Worm (Caenorhabditis elegans) whole organism, young adult: Measurements from ENCODE around the gene tbcc-1.
A peak's percentile ranks its signal among the peaks of the same experiment; 100 is the strongest.

Experiments
- B0035.1 ChIP-seq: sonication (generic microtip); optimal IDR thresholded peaks from 2 replicates; lab custom pipeline; 2016; ENCODE audit warnings: missing genetic modification characterization, mild to moderate bottlenecking, missing compliant biosample characterization, missing genotype, missing genetic modification reagents
- B0261.1 ChIP-seq: sonication (generic microtip); optimal IDR thresholded peaks from 2 replicates; lab custom pipeline; 2016; ENCODE audit warnings: mild to moderate bottlenecking, missing genetic modification characterization, moderate library complexity, missing compliant biosample characterization
- C06A6.2 ChIP-seq: fragments of 200-800 bp; sonication (Bioruptor generic); conservative IDR thresholded peaks from 2 replicates; pipeline ENCODE4 v1.3.6; 2022; ENCODE audit warnings: missing genetic modification characterization, missing compliant biosample characterization
- C17E4.6 ChIP-seq: fragments of 200-800 bp; sonication (Bioruptor generic); IDR thresholded peaks from 2 replicates; pipeline ENCODE4 v1.3.6; 2022; ENCODE audit warnings: missing genetic modification reagents, missing genetic modification characterization, missing compliant biosample characterization
- F10E7.11 ChIP-seq: sonication (generic microtip); optimal IDR thresholded peaks from 2 replicates; lab custom pipeline; 2017; ENCODE audit warnings: mild to moderate bottlenecking, missing genetic modification characterization, moderate library complexity, missing compliant biosample characterization
- F22D6.2 ChIP-seq: sonication (generic microtip); optimal IDR thresholded peaks from 2 replicates; lab custom pipeline; 2016; ENCODE audit warnings: mild to moderate bottlenecking, missing genetic modification characterization, missing compliant biosample characterization
- F57C9.4 ChIP-seq: sonication (generic microtip); optimal IDR thresholded peaks from 2 replicates; lab custom pipeline; 2017; ENCODE audit warnings: mild to moderate bottlenecking, missing genetic modification characterization, missing compliant biosample characterization
- K11D2.4 ChIP-seq: fragments of 200-800 bp; sonication (Bioruptor generic); IDR thresholded peaks from 2 replicates; pipeline ENCODE4 v1.3.6; 2022; ENCODE audit warnings: missing genetic modification reagents, missing genetic modification characterization, missing compliant biosample characterization
- T26A5.8 ChIP-seq: sonication (generic microtip); optimal IDR thresholded peaks from 2 replicates; lab custom pipeline; 2016; ENCODE audit warnings: missing genetic modification characterization, missing compliant biosample characterization
- Y53G8AR.9 ChIP-seq: fragments of 200-800 bp; sonication (Bioruptor generic); conservative IDR thresholded peaks from 2 replicates; pipeline ENCODE4 v1.3.6; 2022; ENCODE audit warnings: missing genetic modification reagents, missing genetic modification characterization, missing compliant biosample characterization
- Y79H2A.3 ChIP-seq: fragments of 200-800 bp; sonication (Bioruptor generic); conservative IDR thresholded peaks from 2 replicates; pipeline ENCODE4 v1.3.6; 2022; ENCODE audit warnings: missing genetic modification reagents, missing genetic modification characterization, missing compliant biosample characterization
- Y95B8A.8 ChIP-seq: fragments of 200-800 bp; sonication (Bioruptor generic); IDR thresholded peaks from 2 replicates; pipeline ENCODE4 v1.3.6; 2022; ENCODE audit warnings: missing genetic modification reagents, missing genetic modification characterization, missing compliant biosample characterization
- akir-1 ChIP-seq: fragments of 200-800 bp; sonication (Bioruptor generic); optimal IDR thresholded peaks from 2 replicates; lab custom pipeline; 2018; ENCODE audit warnings: mild to moderate bottlenecking, missing genetic modification characterization, moderate library complexity, missing compliant biosample characterization
- ama-1 ChIP-seq, 3 experiments: fragments of 150-350 bp in 1 of 3; sonication (generic microtip) in 2 of 3; optimal IDR thresholded peaks; 2 replicates each; lab custom pipeline; 2014 to 2018; ENCODE audit warnings: missing biosample characterization in 2 of 3, missing genetic modification characterization in 2 of 3, missing genetic modification reagents in 2 of 3
- aptf-2 ChIP-seq: fragments of 200-800 bp; sonication (Bioruptor generic); conservative IDR thresholded peaks from 2 replicates; pipeline ENCODE4 v1.3.6; 2022; ENCODE audit warnings: missing genetic modification reagents, missing genetic modification characterization, missing compliant biosample characterization
- atf-7 ChIP-seq: sonication (generic microtip); optimal IDR thresholded peaks from 2 replicates; lab custom pipeline; 2017; ENCODE audit warnings: mild to moderate bottlenecking, missing genetic modification characterization, missing compliant biosample characterization
- attf-3 ChIP-seq: fragments of 200-800 bp; sonication (Bioruptor generic); conservative IDR thresholded peaks from 2 replicates; pipeline ENCODE4 v1.3.6; 2022; ENCODE audit warnings: missing genetic modification reagents, missing genetic modification characterization, missing compliant biosample characterization
- cebp-1 ChIP-seq, 2 experiments: fragments of 200-800 bp in 1 of 2; sonication (Bioruptor generic) in 1 of 2; sonication (generic microtip) in 1 of 2; IDR thresholded peaks in 1 of 2; optimal IDR thresholded peaks in 1 of 2; 2 replicates each; pipeline versions ENCODE4 v1.3.6 to Lab custom; 2017 to 2022; ENCODE audit warnings: missing compliant biosample characterization in 2 of 2, missing genetic modification characterization in 2 of 2, mild to moderate bottlenecking in 1 of 2, missing genetic modification reagents in 1 of 2, moderate library complexity in 1 of 2
- cebp-2 ChIP-seq: fragments of 200-800 bp; sonication (Bioruptor generic); IDR thresholded peaks from 2 replicates; pipeline ENCODE4 v1.3.6; 2022; ENCODE audit warnings: missing genetic modification characterization, missing compliant biosample characterization
- ceh-58 ChIP-seq: fragments of 200-800 bp; sonication (Bioruptor generic); IDR thresholded peaks from 2 replicates; pipeline ENCODE4 v1.3.6; 2022; ENCODE audit warnings: missing genetic modification characterization, missing compliant biosample characterization
- ceh-79 ChIP-seq: sonication (generic microtip); optimal IDR thresholded peaks from 2 replicates; lab custom pipeline; 2017; ENCODE audit warnings: mild to moderate bottlenecking, missing genetic modification characterization, missing compliant biosample characterization
- dox-1 ChIP-seq: fragments of 200-800 bp; sonication (Bioruptor generic); IDR thresholded peaks from 2 replicates; pipeline ENCODE4 v1.3.6; 2022; ENCODE audit warnings: missing genetic modification reagents, missing genetic modification characterization, missing compliant biosample characterization
- egrh-3 ChIP-seq: fragments of 200-800 bp; sonication (Bioruptor generic); IDR thresholded peaks from 2 replicates; pipeline ENCODE4 v1.3.6; 2022; ENCODE audit warnings: missing genetic modification reagents, missing genetic modification characterization, missing compliant biosample characterization
- ekl-4 ChIP-seq: fragments of 200-800 bp; sonication (Bioruptor generic); IDR thresholded peaks from 2 replicates; pipeline ENCODE4 v1.3.6; 2022; ENCODE audit warnings: missing genetic modification reagents, missing genetic modification characterization, missing compliant biosample characterization
- hlh-12 ChIP-seq: sonication (generic microtip); optimal IDR thresholded peaks from 2 replicates; lab custom pipeline; 2016; ENCODE audit warnings: missing genetic modification characterization, missing compliant biosample characterization
- lsy-27 ChIP-seq: sonication (generic microtip); optimal IDR thresholded peaks from 2 replicates; lab custom pipeline; 2017; ENCODE audit warnings: missing genetic modification characterization, mild to moderate bottlenecking, missing compliant biosample characterization, antibody characterized with exemption, missing genotype, borderline replicate concordance; ENCODE audit not compliant: insufficient read depth
- madf-10 ChIP-seq: sonication (generic microtip); optimal IDR thresholded peaks from 2 replicates; lab custom pipeline; 2016; ENCODE audit warnings: mild to moderate bottlenecking, missing genetic modification characterization, missing compliant biosample characterization
- madf-3 ChIP-seq: fragments of 200-800 bp; sonication (Bioruptor generic); IDR thresholded peaks from 2 replicates; pipeline ENCODE4 v1.3.6; 2022; ENCODE audit warnings: missing genetic modification reagents, missing genetic modification characterization, missing compliant biosample characterization
- madf-8 ChIP-seq: fragments of 200-800 bp; sonication (Bioruptor generic); conservative IDR thresholded peaks from 2 replicates; pipeline ENCODE4 v1.3.6; 2022; ENCODE audit warnings: missing genetic modification reagents, missing genetic modification characterization, missing compliant biosample characterization
- mcd-1 ChIP-seq: fragments of 200-800 bp; sonication (Bioruptor generic); IDR thresholded peaks from 2 replicates; pipeline ENCODE4 v1.3.6; 2022; ENCODE audit warnings: missing genetic modification reagents, missing genetic modification characterization, missing compliant biosample characterization
- nhr-80 ChIP-seq: sonication (generic microtip); optimal IDR thresholded peaks from 2 replicates; lab custom pipeline; 2016; ENCODE audit warnings: missing genetic modification characterization, missing compliant biosample characterization
- pha-4 ChIP-seq: fragments of 150-350 bp; sonication (generic microtip); optimal IDR thresholded peaks from 2 replicates; lab custom pipeline; 2014; ENCODE audit warnings: missing biosample characterization, missing genetic modification reagents, missing genetic modification characterization
- rcor-1 ChIP-seq: fragments of 200-800 bp; sonication (Bioruptor generic); IDR thresholded peaks from 2 replicates; pipeline ENCODE4 v1.3.6; 2022; ENCODE audit warnings: missing genetic modification reagents, missing genetic modification characterization, missing compliant biosample characterization
- rec-8 ChIP-seq, 2 experiments: sonication (generic microtip); optimal IDR thresholded peaks; 2 replicates each; lab custom pipeline; 2016; ENCODE audit warnings: mild to moderate bottlenecking in 2 of 2, missing genetic modification characterization in 2 of 2, missing genetic modification reagents in 2 of 2, missing genotype in 2 of 2, missing biosample characterization in 1 of 2, missing compliant biosample characterization in 1 of 2, moderate library complexity in 1 of 2
- snpc-1.1 ChIP-seq: sonication (generic microtip); optimal IDR thresholded peaks from 2 replicates; lab custom pipeline; 2017; ENCODE audit warnings: missing genetic modification characterization, mild to moderate bottlenecking, missing compliant biosample characterization, antibody characterized with exemption, moderate library complexity, missing genotype, missing genetic modification reagents; ENCODE audit not compliant: insufficient read depth
- snpc-1.3 ChIP-seq: sonication (generic microtip); optimal IDR thresholded peaks from 2 replicates; lab custom pipeline; 2017; ENCODE audit warnings: missing genetic modification characterization, mild to moderate bottlenecking, missing compliant biosample characterization, antibody characterized with exemption, moderate library complexity, missing genotype, missing genetic modification reagents; ENCODE audit not compliant: insufficient read depth
- tbx-9 ChIP-seq: sonication (generic microtip); optimal IDR thresholded peaks from 2 replicates; lab custom pipeline; 2016; ENCODE audit warnings: borderline replicate concordance, missing genetic modification characterization, inconsistent platforms, missing compliant biosample characterization
- tlf-1 ChIP-seq: fragments of 200-800 bp; sonication (Bioruptor generic); optimal IDR thresholded peaks from 2 replicates; lab custom pipeline; 2018; ENCODE audit warnings: mild to moderate bottlenecking, missing genetic modification characterization, missing compliant biosample characterization
- zim-3 ChIP-seq: sonication (generic microtip); optimal IDR thresholded peaks from 2 replicates; lab custom pipeline; 2017; ENCODE audit warnings: mild to moderate bottlenecking, missing genetic modification characterization, moderate library complexity, missing compliant biosample characterization
- ztf-18 ChIP-seq: sonication (generic microtip); optimal IDR thresholded peaks from 2 replicates; lab custom pipeline; 2016; ENCODE audit warnings: missing genotype, mild to moderate bottlenecking, missing genetic modification characterization, missing compliant biosample characterization
- ztf-22 ChIP-seq: fragments of 200-800 bp; sonication (Bioruptor generic); optimal IDR thresholded peaks from 2 replicates; lab custom pipeline; 2018; ENCODE audit warnings: mild to moderate bottlenecking, missing genetic modification characterization, moderate library complexity, missing compliant biosample characterization
- ztf-26 ChIP-seq: sonication (generic microtip); optimal IDR thresholded peaks from 2 replicates; lab custom pipeline; 2017; ENCODE audit warnings: missing genetic modification characterization, missing compliant biosample characterization
- ztf-3 ChIP-seq: fragments of 200-800 bp; sonication (Bioruptor generic); optimal IDR thresholded peaks from 2 replicates; lab custom pipeline; 2018; ENCODE audit warnings: mild to moderate bottlenecking, missing genetic modification characterization, missing compliant biosample characterization
- ztf-6 ChIP-seq: fragments of 200-800 bp; sonication (Bioruptor generic); IDR thresholded peaks from 2 replicates; pipeline ENCODE4 v1.3.6; 2022; ENCODE audit warnings: missing genetic modification reagents, missing genetic modification characterization, missing compliant biosample characterization

The tbcc-1 gene

DNA sequence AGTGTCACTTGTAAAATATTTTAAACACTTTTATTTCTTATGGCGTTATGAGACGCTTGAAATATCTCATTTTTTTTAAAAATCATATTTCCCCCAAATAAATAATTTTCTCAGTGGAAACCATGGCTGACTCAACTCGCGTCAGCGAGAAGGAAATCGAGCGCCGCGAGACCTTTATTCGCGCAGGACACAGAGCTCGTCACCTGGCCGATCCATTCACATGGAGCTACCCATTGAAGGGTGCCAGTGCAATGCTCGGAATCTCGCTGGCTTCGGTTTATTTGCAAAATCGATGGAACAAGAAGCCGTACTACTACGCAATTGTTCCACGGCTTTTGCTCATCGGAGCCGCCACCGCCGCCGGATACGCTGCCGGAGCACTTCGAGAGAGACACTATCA lies 1.5 kb upstream of the tbcc-1 start, which contains the start of gene nduc-2 (continued):
- no peak for TF ChIP-seq snpc-1.1 (tag; lab: Kevin White, UChicago)
- peak; percentile 22; the same call in 1 of the 2 replicates for TF ChIP-seq dox-1 (GFP tag; lab: Robert Waterston, UW)
- TF ChIP-seq F57C9.4 (tag; lab: Kevin White, UChicago): no peak
- TF ChIP-seq cebp-2: no peak
- TF ChIP-seq madf-8 (GFP tag; lab: Robert Waterston, UW): no peak
- no peak for TF ChIP-seq ztf-3
- TF ChIP-seq aptf-2 (GFP tag; lab: Robert Waterston, UW): no peak
- TF ChIP-seq ama-1 (optimal IDR thresholded peaks at IDR 0.05; lab: Kevin White, UChicago): peak; percentile 26
- TF ChIP-seq ama-1 (GFP tag; optimal IDR thresholded peaks at IDR 0.05; lab: Kevin White, UChicago): no peak
- no peak for TF ChIP-seq akir-1
- TF ChIP-seq B0261.1 (tag; lab: Kevin White, UChicago): no peak
- TF ChIP-seq nhr-80 (tag; lab: Kevin White, UChicago): no peak
- no peak for TF ChIP-seq hlh-12
- no peak for TF ChIP-seq tlf-1 (GFP tag; lab: Kevin White, UChicago)
- TF ChIP-seq ekl-4 (GFP tag; lab: Robert Waterston, UW): peak; percentile 43; the same call in 1 of the 2 replicates
- TF ChIP-seq ztf-26 (tag; lab: Kevin White, UChicago): no peak
- TF ChIP-seq ceh-79: no peak
- no peak for TF ChIP-seq ztf-22
- no peak for TF ChIP-seq atf-7 (tag; lab: Kevin White, UChicago)
- no peak for TF ChIP-seq madf-10 (tag; lab: Kevin White, UChicago)
- no peak for TF ChIP-seq B0035.1 (tag; lab: Kevin White, UChicago)
- TF ChIP-seq T26A5.8 (tag; lab: Kevin White, UChicago): no peak
- no peak for TF ChIP-seq tbx-9 (tag; lab: Kevin White, UChicago)
- no peak for TF ChIP-seq K11D2.4 (GFP tag; lab: Robert Waterston, UW)
- no peak for TF ChIP-seq cebp-1 (GFP tag; IDR thresholded peaks at IDR 0.05; lab: Robert Waterston, UW)
- TF ChIP-seq cebp-1 (tag; optimal IDR thresholded peaks at IDR 0.05; lab: Kevin White, UChicago): no peak
- peak; percentile 69 for TF ChIP-seq mcd-1 (GFP tag; lab: Robert Waterston, UW)
- TF ChIP-seq snpc-1.3 (tag; lab: Kevin White, UChicago): no peak
- TF ChIP-seq F22D6.2 (tag; lab: Kevin White, UChicago): no peak
- TF ChIP-seq ztf-18: no peak
- 0 out of 2 replicates have a peak, but pooled peaks have one; percentile 9 for TF ChIP-seq ceh-58 (GFP tag; lab: Robert Waterston, UW)
- 0 out of 2 replicates have a peak, but pooled peaks have one; percentile 15 for TF ChIP-seq C17E4.6 (GFP tag; lab: Robert Waterston, UW)
- no peak for TF ChIP-seq rcor-1 (GFP tag; lab: Robert Waterston, UW)
- no peak for TF ChIP-seq C06A6.2 (GFP tag; lab: Robert Waterston, UW)
- TF ChIP-seq egrh-3 (GFP tag; lab: Robert Waterston, UW): no peak
- 0 out of 2 replicates have a peak, but pooled peaks have one; percentile 37 for TF ChIP-seq Y53G8AR.9 (GFP tag; lab: Robert Waterston, UW)
- TF ChIP-seq madf-3: peak; percentile 75
- TF ChIP-seq ztf-6 (GFP tag; lab: Robert Waterston, UW): no peak
- no peak for TF ChIP-seq rec-8 (tag; optimal IDR thresholded peaks at IDR 0.05; lab: Kevin White, UChicago)
- TF ChIP-seq attf-3 (GFP tag; lab: Robert Waterston, UW): no peak
- TF ChIP-seq zim-3 (tag; lab: Kevin White, UChicago): peak; percentile 13
- no peak for TF ChIP-seq Y95B8A.8
- TF ChIP-seq Y79H2A.3: no peak
- no peak for TF ChIP-seq pha-4 (tag; lab: Kevin White, UChicago)
- no peak for TF ChIP-seq lsy-27 (tag; lab: Kevin White, UChicago)
- no peak for TF ChIP-seq F10E7.11 (tag; lab: Kevin White, UChicago)
- TF ChIP-seq, all 124 proteins: peak for 26
